Fruit fly (Drosophila melanogaster) whole organism, embryonic: ENCODE data around the gene CG32428.

Experiments used
- CG10147 ChIP-seq: fragments of 200-800 bp; sonication (Bioruptor generic); optimal IDR thresholded peaks from 2 replicates; lab custom pipeline; 2019; ENCODE audit warnings: missing biosample characterization, mild to moderate bottlenecking, missing genetic modification characterization, moderate library complexity
- CG11085 ChIP-seq: fragments of 200-800 bp; sonication (Bioruptor generic); IDR thresholded peaks from 2 replicates; pipeline ENCODE4 v1.3.6; 2022; ENCODE audit warnings: missing biosample characterization, missing genetic modification characterization
- CG11093 ChIP-seq: fragments of 200-800 bp; sonication (Bioruptor generic); IDR thresholded peaks from 3 replicates; pipeline ENCODE4 v1.3.6; 2022; ENCODE audit warnings: missing biosample characterization, missing genetic modification characterization
- CG11723 ChIP-seq: fragments of 200-800 bp; sonication (Bioruptor generic); optimal IDR thresholded peaks from 2 replicates; lab custom pipeline; 2017; ENCODE audit warnings: missing biosample characterization, mild to moderate bottlenecking, missing genetic modification characterization
- CG12942 ChIP-seq: fragments of 200-800 bp; sonication (Bioruptor generic); optimal IDR thresholded peaks from 3 replicates; lab custom pipeline; 2016; ENCODE audit warnings: missing biosample characterization, missing genetic modification characterization
- CG14710 ChIP-seq: fragments of 200-800 bp; sonication (Bioruptor generic); optimal IDR thresholded peaks from 3 replicates; lab custom pipeline; 2019; ENCODE audit warnings: missing biosample characterization, mild to moderate bottlenecking, missing genetic modification characterization, moderate library complexity
- CG14860 ChIP-seq: fragments of 200-800 bp; sonication (Bioruptor generic); IDR thresholded peaks from 3 replicates; pipeline ENCODE4 v1.3.6; 2022; ENCODE audit warnings: missing biosample characterization, missing genetic modification characterization; ENCODE audit not compliant: partially characterized antibody
- CG1602 ChIP-seq: fragments of 200-800 bp; sonication (Bioruptor generic); optimal IDR thresholded peaks from 3 replicates; lab custom pipeline; 2016; ENCODE audit warnings: missing biosample characterization, missing genetic modification characterization
- CG18476 ChIP-seq: fragments of 200-800 bp; sonication (Bioruptor generic); optimal IDR thresholded peaks from 2 replicates; lab custom pipeline; 2016; ENCODE audit warnings: missing biosample characterization, mild to moderate bottlenecking, missing genetic modification characterization
- CG30020 ChIP-seq: fragments of 200-800 bp; optimal IDR thresholded peaks from 2 replicates; lab custom pipeline; 2019; ENCODE audit warnings: missing biosample characterization, mild to moderate bottlenecking, missing genetic modification characterization, moderate library complexity
- CG34224 ChIP-seq: fragments of 200-800 bp; sonication (Bioruptor generic); IDR thresholded peaks from 3 replicates; pipeline ENCODE4 v1.3.6; 2022; ENCODE audit warnings: missing biosample characterization, missing genetic modification characterization; ENCODE audit not compliant: partially characterized antibody
- CG4404 ChIP-seq: fragments of 200-800 bp; sonication (Bioruptor generic); IDR thresholded peaks from 2 replicates; pipeline ENCODE4 v1.3.6; 2022; ENCODE audit warnings: missing biosample characterization, missing genetic modification characterization
- CG4424 ChIP-seq: fragments of 200-800 bp; sonication (Bioruptor generic); optimal IDR thresholded peaks from 3 replicates; lab custom pipeline; 2016; ENCODE audit warnings: missing biosample characterization, missing genetic modification characterization
- CG5180 ChIP-seq: fragments of 200-800 bp; sonication (Bioruptor generic); optimal IDR thresholded peaks from 3 replicates; lab custom pipeline; 2017; ENCODE audit warnings: missing biosample characterization, missing genetic modification characterization, mild to moderate bottlenecking, moderate library complexity, missing genetic modification reagents
- CG6689 ChIP-seq: fragments of 200-800 bp; sonication (Bioruptor generic); IDR thresholded peaks from 2 replicates; pipeline ENCODE4 v1.3.6; 2022; ENCODE audit warnings: missing biosample characterization, missing genetic modification characterization
- CG7839 ChIP-seq: fragments of 200-800 bp; sonication (Bioruptor generic); optimal IDR thresholded peaks from 3 replicates; lab custom pipeline; 2018; ENCODE audit warnings: missing biosample characterization, mild to moderate bottlenecking, missing genetic modification characterization, moderate library complexity
- CG9727 ChIP-seq: fragments of 200-800 bp; sonication (Bioruptor generic); optimal IDR thresholded peaks from 3 replicates; lab custom pipeline; 2017; ENCODE audit warnings: missing biosample characterization, mild to moderate bottlenecking, missing genetic modification characterization
- CG9876 ChIP-seq: fragments of 200-800 bp; sonication (Bioruptor generic); optimal IDR thresholded peaks from 2 replicates; lab custom pipeline; 2016; ENCODE audit warnings: missing biosample characterization, missing genetic modification characterization
- CG9932 ChIP-seq: fragments of 200-800 bp; sonication (Bioruptor generic); IDR thresholded peaks from 2 replicates; pipeline ENCODE4 v1.3.6; 2022; ENCODE audit warnings: missing biosample characterization, missing genetic modification characterization
- CrebB ChIP-seq: fragments of 200-800 bp; sonication (Bioruptor generic); optimal IDR thresholded peaks from 3 replicates; lab custom pipeline; 2018; ENCODE audit warnings: missing biosample characterization, mild to moderate bottlenecking, missing genetic modification characterization
- Dll ChIP-seq: fragments of 200-800 bp; sonication (Bioruptor generic); IDR thresholded peaks from 4 replicates; pipeline ENCODE4 v1.3.6; 2022; ENCODE audit warnings: missing biosample characterization, missing genetic modification characterization; ENCODE audit not compliant: partially characterized antibody
- Drgx ChIP-seq: fragments of 200-800 bp; sonication (Bioruptor generic); IDR thresholded peaks from 2 replicates; pipeline ENCODE4 v1.3.6; 2022; ENCODE audit warnings: missing biosample characterization, missing genetic modification characterization
- Gug ChIP-seq: fragments of 200-800 bp; sonication (Bioruptor generic); IDR thresholded peaks from 4 replicates; pipeline ENCODE4 v1.3.6; 2022; ENCODE audit warnings: missing biosample characterization, missing genetic modification characterization
- Jarid2 ChIP-seq: fragments of 200-800 bp; sonication (Bioruptor generic); optimal IDR thresholded peaks from 3 replicates; lab custom pipeline; 2017; ENCODE audit warnings: mild to moderate bottlenecking, missing biosample characterization, missing genetic modification reagents, missing genetic modification characterization
- Ptx1 ChIP-seq: fragments of 200-800 bp; sonication (Bioruptor generic); IDR thresholded peaks from 2 replicates; pipeline ENCODE4 v1.3.6; 2022; ENCODE audit warnings: missing biosample characterization, missing genetic modification characterization
- Rfx ChIP-seq: fragments of 200-800 bp; sonication (Bioruptor generic); IDR thresholded peaks from 2 replicates; pipeline ENCODE4 v1.3.6; 2022; ENCODE audit warnings: missing biosample characterization, missing genetic modification characterization
- Xrp1 ChIP-seq: fragments of 200-800 bp; sonication (Bioruptor generic); IDR thresholded peaks from 2 replicates; pipeline ENCODE4 v1.3.6; 2022; ENCODE audit warnings: missing biosample characterization, missing genetic modification characterization
- abd-A ChIP-seq: fragments of 200-800 bp; sonication (Bioruptor generic); optimal IDR thresholded peaks from 3 replicates; lab custom pipeline; 2019; ENCODE audit warnings: missing biosample characterization, mild to moderate bottlenecking, missing genetic modification characterization, moderate library complexity
- bsh ChIP-seq, 2 experiments: fragments of 200-800 bp; sonication (Bioruptor generic); optimal IDR thresholded peaks; 2 replicates each; lab custom pipeline; 2017 to 2018; ENCODE audit warnings: mild to moderate bottlenecking in 2 of 2, missing biosample characterization in 2 of 2, missing genetic modification characterization in 2 of 2, moderate library complexity in 1 of 2
- grau ChIP-seq: fragments of 200-800 bp; optimal IDR thresholded peaks from 3 replicates; lab custom pipeline; 2019; ENCODE audit warnings: missing biosample characterization, mild to moderate bottlenecking, missing genetic modification characterization, moderate library complexity
- gsb-n ChIP-seq: fragments of 200-800 bp; sonication (Bioruptor generic); optimal IDR thresholded peaks from 3 replicates; lab custom pipeline; 2018; ENCODE audit warnings: missing biosample characterization, mild to moderate bottlenecking, missing genetic modification characterization
- ken ChIP-seq: fragments of 200-800 bp; sonication (Bioruptor generic); IDR thresholded peaks from 3 replicates; pipeline ENCODE4 v1.3.6; 2022; ENCODE audit warnings: missing biosample characterization, missing genetic modification characterization
- lilli ChIP-seq: fragments of 200-800 bp; sonication (Bioruptor generic); optimal IDR thresholded peaks from 3 replicates; lab custom pipeline; 2016; ENCODE audit warnings: missing biosample characterization, missing genetic modification characterization
- lov ChIP-seq, 2 experiments: fragments of 200-800 bp in 1 of 2; fragments of >200 bp in 1 of 2; sonication (Bioruptor generic) in 1 of 2; IDR thresholded peaks in 1 of 2; optimal IDR thresholded peaks in 1 of 2; 2 replicates in 1 of 2; 3 replicates in 1 of 2; pipeline versions ENCODE4 v1.3.6 to Lab custom; 2017 to 2022; ENCODE audit warnings: missing biosample characterization in 1 of 2, missing genetic modification characterization in 1 of 2
- nmo ChIP-seq: fragments of 200-800 bp; sonication (Bioruptor generic); optimal IDR thresholded peaks from 2 replicates; lab custom pipeline; 2018; ENCODE audit warnings: missing biosample characterization, mild to moderate bottlenecking, missing genetic modification characterization, moderate library complexity
- phol ChIP-seq: fragments of 200-800 bp; sonication (Bioruptor generic); optimal IDR thresholded peaks from 3 replicates; lab custom pipeline; 2018; ENCODE audit warnings: missing biosample characterization, mild to moderate bottlenecking, missing genetic modification characterization, moderate library complexity
- schlank ChIP-seq: fragments of 200-800 bp; sonication (Bioruptor generic); optimal IDR thresholded peaks from 2 replicates; lab custom pipeline; 2018; ENCODE audit warnings: missing biosample characterization, mild to moderate bottlenecking, missing genetic modification characterization
- sens ChIP-seq: fragments of 200-800 bp; sonication (Bioruptor generic); peaks from one replicate; lab custom pipeline; 2016; ENCODE audit warnings: missing biosample characterization, missing genetic modification characterization
- sob ChIP-seq: fragments of 200-800 bp; sonication (Bioruptor generic); IDR thresholded peaks from 2 replicates; pipeline ENCODE4 v1.3.6; 2022; ENCODE audit warnings: missing biosample characterization, missing genetic modification characterization
- tgo ChIP-seq: fragments of 200-800 bp; sonication (Bioruptor generic); IDR thresholded peaks from 3 replicates; pipeline ENCODE4 v1.3.6; 2022; ENCODE audit warnings: missing biosample characterization, missing genetic modification characterization
- tio ChIP-seq: fragments of 200-800 bp; sonication (Bioruptor generic); optimal IDR thresholded peaks from 2 replicates; lab custom pipeline; 2017; ENCODE audit warnings: missing biosample characterization, missing genetic modification characterization, inconsistent platforms
- toy ChIP-seq: fragments of 200-800 bp; sonication (Bioruptor generic); IDR thresholded peaks from 2 replicates; pipeline ENCODE4 v1.3.6; 2022; ENCODE audit warnings: missing biosample characterization, missing genetic modification characterization
- trem ChIP-seq: fragments of 200-800 bp; optimal IDR thresholded peaks from 3 replicates; lab custom pipeline; 2019; ENCODE audit warnings: missing biosample characterization, mild to moderate bottlenecking, missing genetic modification characterization, moderate library complexity
- unpg ChIP-seq: fragments of 200-800 bp; sonication (Bioruptor generic); optimal IDR thresholded peaks from 3 replicates; lab custom pipeline; 2018; ENCODE audit warnings: missing biosample characterization, mild to moderate bottlenecking, missing genetic modification characterization, moderate library complexity
- wek ChIP-seq: fragments of 200-800 bp; sonication (Bioruptor generic); optimal IDR thresholded peaks from 3 replicates; lab custom pipeline; 2018; ENCODE audit warnings: missing biosample characterization, mild to moderate bottlenecking, missing genetic modification characterization, moderate library complexity

The CG32428 gene

dm6 chr3L:20447337-20447736 lies 26.2 kb downstream of the CG32428 start (continued):
- TF ChIP-seq tio (GFP tag; lab: Kevin White, UChicago) (no peak), CG6689 (GFP tag; lab: Robert Waterston, UW) (peak; percentile 36; the same call in 1 of the 2 replicates), CG14860 (no peak), CG9727 (peak; percentile 37), CG12942 (GFP tag; lab: Kevin White, UChicago) (no peak), CrebB (no peak), CG14710 (tag; lab: Kevin White, UChicago) (peak; percentile 30), CG30020 (tag; lab: Kevin White, UChicago) (no peak), phol (peak; percentile 54), CG34224 (GFP tag; lab: Robert Waterston, UW) (no peak), CG18476 (GFP tag; lab: Kevin White, UChicago) (peak; percentile 3), gsb-n (tag; lab: Kevin White, UChicago) (peak; percentile 36), CG7839 (tag; lab: Kevin White, UChicago) (peak; percentile 32), CG9876 (GFP tag; lab: Kevin White, UChicago) (no peak), nmo (GFP tag; lab: Kevin White, UChicago) (peak; percentile 58), schlank (no peak), abd-A (tag; lab: Kevin White, UChicago) (no peak), Gug (GFP tag; lab: Robert Waterston, UW) (peak; percentile 21; the same call in 1 of the 4 replicates), Xrp1 (GFP tag; lab: Robert Waterston, UW) (peak; percentile 48), CG11085 (GFP tag; lab: Robert Waterston, UW) (no peak), bsh (GFP tag; optimal IDR thresholded peaks at IDR 0.05; lab: Kevin White, UChicago) (peak in 1 of 2 experiments; percentile 43), trem (tag; lab: Kevin White, UChicago) (peak; percentile 13), unpg (GFP tag; lab: Kevin White, UChicago) (peak; percentile 38), lilli (GFP tag; lab: Kevin White, UChicago) (peak; percentile 27), grau (tag; lab: Kevin White, UChicago) (peak; percentile 87), Drgx (GFP tag; lab: Robert Waterston, UW) (peak; percentile 48; the same call in 1 of the 2 replicates), CG1602 (GFP tag; lab: Kevin White, UChicago) (no peak), sob (GFP tag; lab: Robert Waterston, UW) (no peak), CG5180 (GFP tag; lab: Kevin White, UChicago) (peak; percentile 79), ken (GFP tag; lab: Robert Waterston, UW) (peak; percentile 45; the same call in 1 of the 3 replicates), sens (GFP tag; lab: Kevin White, UChicago) (peak; percentile 70), toy (GFP tag; lab: Robert Waterston, UW) (0 out of 2 replicates have a peak, but pooled peaks have one; percentile 6), CG10147 (no peak), Ptx1 (GFP tag; lab: Robert Waterston, UW) (0 out of 2 replicates have a peak, but pooled peaks have one; percentile 23), CG4424 (GFP tag; lab: Kevin White, UChicago) (peak; percentile 25), CG11723 (GFP tag; lab: Kevin White, UChicago) (no peak), wek (no peak), Jarid2 (no peak), CG9932 (GFP tag; lab: Robert Waterston, UW) (no peak), CG11093 (GFP tag; lab: Robert Waterston, UW) (no peak), lov (optimal IDR thresholded peaks at IDR 0.05; lab: Kevin White, UChicago) (no peak), lov (GFP tag; IDR thresholded peaks at IDR 0.05; lab: Robert Waterston, UW) (0 out of 3 replicates have a peak, but pooled peaks have one; percentile 8), Rfx (no peak), CG4404 (0 out of 2 replicates have a peak, but pooled peaks have one; percentile 33), Dll (no peak), tgo (peak; percentile 30; the same call in 1 of the 3 replicates)
